Worm (Caenorhabditis elegans) whole organism, L4 larva: Measurements from ENCODE around the gene T28F3.9.
A peak's percentile ranks its signal among the peaks of the same experiment; 100 is the strongest.

Experiments
- F44E2.7 ChIP-seq: fragments of 200-800 bp; sonication (Bioruptor generic); IDR thresholded peaks from 2 replicates; pipeline ENCODE4 v2.1.2; 2022; ENCODE audit warnings: missing genetic modification characterization, missing compliant biosample characterization
- F49E8.2 ChIP-seq: sonication (generic microtip); optimal IDR thresholded peaks from 2 replicates; lab custom pipeline; 2016; ENCODE audit warnings: missing compliant biosample characterization, mild to moderate bottlenecking, missing genetic modification characterization, borderline replicate concordance
- T26A8.4 ChIP-seq: fragments of 200-800 bp; sonication (Bioruptor generic); IDR thresholded peaks from 2 replicates; pipeline ENCODE4 v1.3.6; 2022; ENCODE audit warnings: missing genetic modification characterization, missing compliant biosample characterization
- Y48G9A.11 ChIP-seq: fragments of 200-800 bp; sonication (Bioruptor generic); IDR thresholded peaks from 2 replicates; pipeline ENCODE4 v1.3.6; 2022; ENCODE audit warnings: missing genetic modification reagents, missing genetic modification characterization, missing compliant biosample characterization
- Y5F2A.4 ChIP-seq: fragments of 200-800 bp; sonication (Bioruptor generic); optimal IDR thresholded peaks from 2 replicates; lab custom pipeline; 2018; ENCODE audit warnings: mild to moderate bottlenecking, missing genetic modification characterization, missing compliant biosample characterization
- Y75B8A.6 ChIP-seq: fragments of 200-800 bp; sonication (Bioruptor generic); IDR thresholded peaks from 2 replicates; pipeline ENCODE4 v1.3.6; 2022; ENCODE audit warnings: missing genetic modification reagents, missing genetic modification characterization, missing compliant biosample characterization
- ZK337.2 ChIP-seq: fragments of 200-800 bp; sonication (Bioruptor generic); IDR thresholded peaks from 2 replicates; pipeline ENCODE4 v1.3.6; 2022; ENCODE audit warnings: missing genetic modification reagents, missing genetic modification characterization, missing compliant biosample characterization
- ZK546.5 ChIP-seq, 2 experiments: sonication (generic microtip); optimal IDR thresholded peaks; 2 replicates each; lab custom pipeline; 2017; ENCODE audit warnings: missing biosample characterization in 2 of 2, missing genetic modification characterization in 2 of 2
- ama-1 ChIP-seq: fragments of 150-350 bp; optimal IDR thresholded peaks from 2 replicates; lab custom pipeline; 2014; ENCODE audit warnings: inconsistent platforms, mixed read lengths
- ceh-20 ChIP-seq: fragments of 200-800 bp; sonication (Bioruptor generic); IDR thresholded peaks from 2 replicates; pipeline ENCODE4 v1.3.6; 2022; ENCODE audit warnings: missing genetic modification reagents, missing genetic modification characterization, missing compliant biosample characterization
- ceh-82 ChIP-seq: sonication (generic microtip); optimal IDR thresholded peaks from 2 replicates; lab custom pipeline; 2017; ENCODE audit warnings: missing biosample characterization, missing genetic modification characterization
- cey-2 ChIP-seq: sonication (generic microtip); optimal IDR thresholded peaks from 3 replicates; lab custom pipeline; 2017; ENCODE audit warnings: missing genetic modification characterization, mild to moderate bottlenecking, missing compliant biosample characterization, antibody characterized with exemption, borderline replicate concordance; ENCODE audit not compliant: insufficient read depth
- daf-12 ChIP-seq: fragments of 150-350 bp; optimal IDR thresholded peaks from 2 replicates; lab custom pipeline; 2014; ENCODE audit warnings: missing biosample characterization, missing genetic modification reagents, missing genetic modification characterization
- daf-16 ChIP-seq, 3 experiments: sonication (generic microtip); optimal IDR thresholded peaks; 2 replicates each; lab custom pipeline; 2016 to 2017; ENCODE audit warnings: missing genetic modification characterization in 3 of 3, missing genetic modification reagents in 3 of 3, mild to moderate bottlenecking in 2 of 3, missing compliant biosample characterization in 2 of 3, missing biosample characterization in 1 of 3, moderate library complexity in 1 of 3
- daf-8 ChIP-seq: fragments of 200-800 bp; sonication (Bioruptor generic); IDR thresholded peaks from 2 replicates; pipeline ENCODE4 v1.3.6; 2022; ENCODE audit warnings: missing genetic modification characterization, missing compliant biosample characterization
- dmd-8 ChIP-seq: fragments of 200-800 bp; sonication (Bioruptor generic); IDR thresholded peaks from 2 replicates; pipeline ENCODE4 v1.3.6; 2022; ENCODE audit warnings: missing genetic modification characterization, missing compliant biosample characterization
- fkh-10 ChIP-seq: fragments of 150-350 bp; optimal IDR thresholded peaks from 2 replicates; lab custom pipeline; 2014; ENCODE audit warnings: missing biosample characterization, missing genetic modification reagents, missing genetic modification characterization
- hif-1 ChIP-seq, 2 experiments: sonication (generic microtip); optimal IDR thresholded peaks; 2 replicates each; lab custom pipeline; 2016 to 2017; ENCODE audit warnings: missing compliant biosample characterization in 2 of 2, missing genetic modification characterization in 2 of 2, missing genetic modification reagents in 2 of 2, missing genotype in 2 of 2, mild to moderate bottlenecking in 1 of 2
- hlh-11 ChIP-seq: fragments of 200-800 bp; sonication (Bioruptor generic); optimal IDR thresholded peaks from 2 replicates; lab custom pipeline; 2018; ENCODE audit warnings: mild to moderate bottlenecking, missing genetic modification characterization, missing compliant biosample characterization
- hmg-1.1 ChIP-seq: fragments of 200-800 bp; sonication (Bioruptor generic); IDR thresholded peaks from 2 replicates; pipeline ENCODE4 v1.3.6; 2022; ENCODE audit warnings: missing genetic modification reagents, missing genetic modification characterization, missing compliant biosample characterization
- jun-1 ChIP-seq: fragments of 150-350 bp; optimal IDR thresholded peaks from 2 replicates; lab custom pipeline; 2014; ENCODE audit warnings: missing biosample characterization, missing genetic modification reagents, missing genetic modification characterization
- lim-7 ChIP-seq: fragments of 200-800 bp; sonication (Bioruptor generic); IDR thresholded peaks from 2 replicates; pipeline ENCODE4 v1.3.6; 2022; ENCODE audit warnings: missing genetic modification characterization, missing compliant biosample characterization
- lin-13 ChIP-seq: fragments of 150-350 bp; optimal IDR thresholded peaks from 2 replicates; lab custom pipeline; 2014; ENCODE audit warnings: missing biosample characterization, missing genetic modification reagents, missing genetic modification characterization
- lin-39 ChIP-seq: fragments of 150-350 bp; optimal IDR thresholded peaks from 2 replicates; lab custom pipeline; 2014; ENCODE audit warnings: missing biosample characterization, missing genetic modification reagents, missing genetic modification characterization
- lir-3 ChIP-seq: sonication (generic microtip); optimal IDR thresholded peaks from 2 replicates; lab custom pipeline; 2016; ENCODE audit warnings: mild to moderate bottlenecking, missing genetic modification characterization, missing compliant biosample characterization
- madf-5 ChIP-seq, 2 experiments: fragments of 200-800 bp; sonication (Bioruptor generic); IDR thresholded peaks; 2 replicates each; pipeline ENCODE4 v1.3.6; 2022; ENCODE audit warnings: missing compliant biosample characterization in 2 of 2, missing genetic modification characterization in 2 of 2
- madf-9 ChIP-seq: fragments of 200-800 bp; sonication (Bioruptor generic); conservative IDR thresholded peaks from 2 replicates; pipeline ENCODE4 v1.3.6; 2022; ENCODE audit warnings: missing genetic modification reagents, missing genetic modification characterization, missing compliant biosample characterization
- mdt-29 ChIP-seq: fragments of 200-800 bp; sonication (Bioruptor generic); IDR thresholded peaks from 2 replicates; pipeline ENCODE4 v1.3.6; 2022; ENCODE audit warnings: missing genetic modification reagents, missing genetic modification characterization, missing compliant biosample characterization
- mxl-2 ChIP-seq: fragments of 200-800 bp; sonication (Bioruptor generic); conservative IDR thresholded peaks from 2 replicates; pipeline ENCODE4 v1.3.6; 2022; ENCODE audit warnings: missing genetic modification reagents, missing genetic modification characterization, missing compliant biosample characterization
- mxl-3 ChIP-seq: fragments of 200-800 bp; sonication (Bioruptor generic); optimal IDR thresholded peaks from 2 replicates; lab custom pipeline; 2018; ENCODE audit warnings: mild to moderate bottlenecking, missing genetic modification characterization, missing compliant biosample characterization
- nhr-10 ChIP-seq: fragments of 150-350 bp; optimal IDR thresholded peaks from 2 replicates; lab custom pipeline; 2014; ENCODE audit warnings: missing biosample characterization, missing genetic modification characterization
- nhr-25 ChIP-seq: sonication (generic microtip); optimal IDR thresholded peaks from 2 replicates; lab custom pipeline; 2017; ENCODE audit warnings: missing genetic modification characterization, mild to moderate bottlenecking, missing compliant biosample characterization, antibody characterized with exemption, moderate library complexity, borderline replicate concordance; ENCODE audit not compliant: insufficient read depth
- nhr-76 ChIP-seq: fragments of 150-350 bp; optimal IDR thresholded peaks from 2 replicates; lab custom pipeline; 2014; ENCODE audit warnings: missing biosample characterization, missing genetic modification characterization
- nhr-77 ChIP-seq: fragments of 150-350 bp; optimal IDR thresholded peaks from 2 replicates; lab custom pipeline; 2014; ENCODE audit warnings: missing biosample characterization, missing genetic modification characterization
- pha-4 ChIP-seq, 2 experiments: fragments of 150-350 bp in 1 of 2; fragments of 200-800 bp in 1 of 2; sonication (Bioruptor generic) in 1 of 2; IDR thresholded peaks in 1 of 2; optimal IDR thresholded peaks in 1 of 2; 2 replicates each; pipeline versions ENCODE4 v1.3.6 to Lab custom; 2014 to 2022; ENCODE audit warnings: missing genetic modification characterization in 2 of 2, missing genetic modification reagents in 2 of 2, missing biosample characterization in 1 of 2, missing compliant biosample characterization in 1 of 2
- php-3 ChIP-seq: fragments of 200-800 bp; sonication (Bioruptor generic); IDR thresholded peaks from 2 replicates; pipeline ENCODE4 v1.3.6; 2022; ENCODE audit warnings: missing genetic modification reagents, missing genetic modification characterization, missing compliant biosample characterization
- sdz-12 ChIP-seq: fragments of 200-800 bp; sonication (Bioruptor generic); optimal IDR thresholded peaks from 2 replicates; lab custom pipeline; 2018; ENCODE audit warnings: mild to moderate bottlenecking, missing genetic modification characterization, missing compliant biosample characterization
- snpc-4 ChIP-seq: fragments of 150-350 bp; optimal IDR thresholded peaks from 2 replicates; lab custom pipeline; 2014; ENCODE audit warnings: missing biosample characterization, missing genetic modification characterization
- spr-3 ChIP-seq: fragments of 200-800 bp; sonication (Bioruptor generic); optimal IDR thresholded peaks from 2 replicates; lab custom pipeline; 2018; ENCODE audit warnings: mild to moderate bottlenecking, missing genetic modification characterization, missing compliant biosample characterization
- tag-97 ChIP-seq: fragments of 200-800 bp; sonication (Bioruptor generic); IDR thresholded peaks from 2 replicates; pipeline ENCODE4 v1.3.6; 2022; ENCODE audit warnings: missing genetic modification characterization, missing compliant biosample characterization
- tra-1 ChIP-seq: fragments of 200-800 bp; sonication (Bioruptor generic); IDR thresholded peaks from 2 replicates; pipeline ENCODE4 v1.3.6; 2022; ENCODE audit warnings: missing genetic modification reagents, missing genetic modification characterization, missing compliant biosample characterization
- unc-39 ChIP-seq: sonication (generic microtip); optimal IDR thresholded peaks from 2 replicates; lab custom pipeline; 2017; ENCODE audit warnings: missing biosample characterization, missing genetic modification characterization
- unc-62 ChIP-seq, 3 experiments: fragments of 150-350 bp in 1 of 3; sonication (generic microtip); optimal IDR thresholded peaks in 2 of 3; peaks in 1 of 3; 1 replicate in 1 of 3; 2 replicates in 2 of 3; lab custom pipeline; 2014 to 2017; ENCODE audit warnings: missing biosample characterization in 3 of 3, missing genetic modification characterization in 3 of 3, missing genetic modification reagents in 3 of 3, missing genotype in 1 of 3
- vab-7 ChIP-seq: fragments of 200-800 bp; sonication (Bioruptor generic); IDR thresholded peaks from 2 replicates; pipeline ENCODE4 v1.3.6; 2022; ENCODE audit warnings: missing genetic modification reagents, missing genetic modification characterization, missing compliant biosample characterization
- zip-11 ChIP-seq: fragments of 200-800 bp; sonication (Bioruptor generic); IDR thresholded peaks from 2 replicates; pipeline ENCODE4 v1.3.6; 2022; ENCODE audit warnings: missing genetic modification characterization, missing compliant biosample characterization
- zip-2 ChIP-seq: fragments of 150-350 bp; optimal IDR thresholded peaks from 2 replicates; lab custom pipeline; 2014; ENCODE audit warnings: missing biosample characterization, missing genetic modification characterization
- ztf-11 ChIP-seq: fragments of 150-350 bp; optimal IDR thresholded peaks from 2 replicates; lab custom pipeline; 2014; ENCODE audit warnings: missing biosample characterization, missing genetic modification characterization

T28F3.9 gene

DNA sequence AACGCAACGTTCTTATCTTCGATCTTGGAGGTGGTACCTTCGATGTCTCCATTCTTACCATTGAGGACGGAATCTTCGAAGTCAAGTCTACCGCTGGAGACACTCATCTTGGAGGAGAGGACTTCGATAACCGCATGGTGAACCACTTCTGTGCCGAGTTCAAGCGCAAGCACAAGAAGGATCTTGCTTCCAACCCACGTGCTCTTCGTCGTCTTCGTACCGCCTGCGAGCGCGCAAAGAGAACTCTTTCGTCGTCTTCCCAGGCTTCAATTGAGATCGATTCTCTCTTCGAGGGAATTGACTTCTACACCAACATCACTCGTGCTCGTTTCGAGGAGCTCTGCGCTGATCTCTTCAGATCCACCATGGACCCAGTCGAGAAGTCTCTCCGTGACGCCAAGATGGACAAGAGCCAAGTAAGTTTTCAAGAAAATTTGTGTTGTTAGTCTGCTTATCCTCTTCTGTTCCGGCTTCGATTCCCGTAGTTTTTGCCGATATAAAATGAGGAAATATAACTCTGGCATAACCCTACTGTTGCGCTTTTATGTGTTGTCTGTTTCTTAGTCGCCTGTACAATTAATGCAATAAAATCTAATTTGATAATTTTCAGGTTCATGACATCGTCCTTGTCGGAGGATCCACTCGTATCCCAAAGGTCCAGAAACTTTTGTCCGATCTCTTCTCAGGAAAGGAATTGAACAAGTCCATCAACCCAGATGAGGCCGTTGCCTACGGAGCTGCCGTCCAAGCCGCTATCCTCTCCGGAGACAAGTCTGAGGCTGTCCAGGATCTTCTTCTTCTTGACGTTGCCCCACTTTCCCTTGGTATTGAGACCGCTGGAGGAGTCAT is 28.5 kb upstream of the T28F3.9 start (continued):
- TF ChIP-seq lin-39 (no peak), daf-16 (GFP tag; optimal IDR thresholded peaks at IDR 0.05; lab: Kevin White, UChicago) (no peak), daf-16 (tag; optimal IDR thresholded peaks at IDR 0.05; lab: Kevin White, UChicago) (peak; percentile 12), vab-7 (GFP tag; lab: Robert Waterston, UW) (no peak), php-3 (peak; percentile 34; the same call in 1 of the 2 replicates), sdz-12 (GFP tag; lab: Kevin White, UChicago) (no peak), zip-11 (GFP tag; lab: Robert Waterston, UW) (no peak; the same call in 1 of the 2 replicates), mdt-29 (0 out of 2 replicates have a peak, but pooled peaks have one; percentile 7), lim-7 (GFP tag; lab: Robert Waterston, UW) (no peak), ZK337.2 (GFP tag; lab: Robert Waterston, UW) (no peak), ama-1 (lab: Kevin White, UChicago) (no peak), jun-1 (tag; lab: Kevin White, UChicago) (no peak), nhr-10 (no peak), mxl-3 (GFP tag; lab: Kevin White, UChicago) (no peak), daf-12 (tag; lab: Kevin White, UChicago) (no peak), ceh-82 (tag; lab: Kevin White, UChicago) (no peak), pha-4 (GFP tag; IDR thresholded peaks at IDR 0.05; lab: Robert Waterston, UW) (peak; percentile 73), pha-4 (tag; optimal IDR thresholded peaks at IDR 0.05; lab: Kevin White, UChicago) (no peak), Y48G9A.11 (no peak; the same call in 1 of the 2 replicates), madf-5 (GFP tag; IDR thresholded peaks at IDR 0.05; lab: Robert Waterston, UW) (peak in 1 of 2 experiments; percentile 18; a peak in 1 of 4 replicates), spr-3 (GFP tag; lab: Kevin White, UChicago) (no peak), Y5F2A.4 (GFP tag; lab: Kevin White, UChicago) (no peak), madf-9 (no peak), unc-39 (tag; lab: Kevin White, UChicago) (no peak), T26A8.4 (GFP tag; lab: Robert Waterston, UW) (peak; percentile 24; the same call in 1 of the 2 replicates), tra-1 (GFP tag; lab: Robert Waterston, UW) (0 out of 2 replicates have a peak, but pooled peaks have one; percentile 4), ztf-11 (tag; lab: Kevin White, UChicago) (no peak), ceh-20 (GFP tag; lab: Robert Waterston, UW) (no peak; the same call in 1 of the 2 replicates), hlh-11 (tag; lab: Kevin White, UChicago) (no peak), lin-13 (GFP tag; lab: Kevin White, UChicago) (peak; percentile 17), zip-2 (tag; lab: Kevin White, UChicago) (no peak), lir-3 (no peak), hmg-1.1 (GFP tag; lab: Robert Waterston, UW) (no peak), daf-8 (GFP tag; lab: Robert Waterston, UW) (no peak), tag-97 (GFP tag; lab: Robert Waterston, UW) (no peak), nhr-76 (tag; lab: Kevin White, UChicago) (no peak), ZK546.5 (tag; optimal IDR thresholded peaks at IDR 0.05; lab: Kevin White, UChicago) (no peak), unc-62 (GFP tag; optimal IDR thresholded peaks at IDR 0.05 in 1 of 2; lab: Kevin White, UChicago) (no peak), unc-62 (tag; optimal IDR thresholded peaks at IDR 0.05; lab: Kevin White, UChicago) (no peak), nhr-25 (tag; lab: Kevin White, UChicago) (no peak), snpc-4 (tag; lab: Kevin White, UChicago) (no peak), nhr-77 (no peak), F49E8.2 (tag; lab: Kevin White, UChicago) (peak; percentile 37), dmd-8 (no peak; the same call in 1 of the 2 replicates), hif-1 (tag; optimal IDR thresholded peaks at IDR 0.05; lab: Kevin White, UChicago) (no peak), cey-2 (tag; lab: Kevin White, UChicago) (no peak), F44E2.7 (GFP tag; lab: Robert Waterston, UW) (peak; percentile 19; the same call in 1 of the 2 replicates), mxl-2 (no peak), Y75B8A.6 (GFP tag; lab: Robert Waterston, UW) (no peak), fkh-10 (GFP tag; lab: Kevin White, UChicago) (no peak)
